Fruit fly (Drosophila melanogaster) whole organism, adult: ENCODE data around the gene tna.
A peak's percentile ranks its signal among the peaks of the same experiment; 100 is the strongest.

Source experiments
- CG14711 ChIP-seq: fragments of 200-800 bp; sonication (Bioruptor generic); optimal IDR thresholded peaks from 2 replicates; lab custom pipeline; 2018; ENCODE audit warnings: missing biosample characterization, mild to moderate bottlenecking, missing genetic modification characterization, moderate library complexity
- CG5204 ChIP-seq: fragments of 200-800 bp; sonication (Bioruptor generic); optimal IDR thresholded peaks from 2 replicates; lab custom pipeline; 2016; ENCODE audit warnings: missing biosample characterization, missing genetic modification characterization
- Clk ChIP-seq: fragments of 200-800 bp; sonication (Bioruptor generic); optimal IDR thresholded peaks from 2 replicates; lab custom pipeline; 2017; ENCODE audit warnings: missing biosample characterization, missing genetic modification characterization
- Mnt ChIP-seq: fragments of 200-800 bp; sonication (Bioruptor generic); optimal IDR thresholded peaks from 2 replicates; lab custom pipeline; 2016; ENCODE audit warnings: missing biosample characterization, mild to moderate bottlenecking, missing genetic modification characterization
- bab1 ChIP-seq: fragments of 200-800 bp; sonication (Bioruptor generic); optimal IDR thresholded peaks from 3 replicates; lab custom pipeline; 2019; ENCODE audit warnings: missing biosample characterization, mild to moderate bottlenecking, missing genetic modification characterization, moderate library complexity
- pad ChIP-seq: fragments of 200-800 bp; sonication (Bioruptor generic); optimal IDR thresholded peaks from 3 replicates; lab custom pipeline; 2017; ENCODE audit warnings: missing biosample characterization, missing genetic modification characterization, mild to moderate bottlenecking, moderate library complexity, missing genetic modification reagents
- tj ChIP-seq: fragments of 200-800 bp; sonication (Bioruptor generic); optimal IDR thresholded peaks from 3 replicates; lab custom pipeline; 2017; ENCODE audit warnings: missing biosample characterization, mild to moderate bottlenecking, missing genetic modification characterization, moderate library complexity

DNA sequence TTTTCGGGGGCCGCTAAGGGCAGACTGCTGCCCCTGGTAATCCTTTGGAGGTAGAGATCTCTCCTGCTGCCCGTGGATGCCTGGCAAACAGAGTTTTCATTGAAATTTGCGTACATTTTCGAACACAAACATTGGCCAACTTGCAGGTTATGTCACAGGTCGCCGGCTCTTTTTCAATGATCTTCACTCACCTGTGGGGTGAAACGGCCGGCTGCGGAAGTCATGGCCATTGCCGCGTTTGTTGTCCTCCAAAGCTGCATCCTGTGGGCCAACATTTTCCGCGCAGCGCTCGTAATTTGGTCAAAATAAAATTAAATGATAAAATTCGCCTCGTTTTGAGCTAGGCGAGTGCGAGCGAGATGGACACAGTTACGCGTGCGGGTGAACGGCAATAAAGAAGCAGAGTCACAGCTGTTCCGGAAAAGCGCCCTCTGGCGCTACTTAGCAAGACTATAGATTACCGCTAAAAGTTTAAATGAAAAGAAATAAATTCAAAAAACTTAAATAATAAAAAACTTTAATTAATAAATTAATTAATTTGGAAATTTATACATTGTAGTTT, 50.5 kb downstream of the tna start:
- TF ChIP-seq tj (GFP tag; lab: Kevin White, UChicago) (no peak), CG14711 (tag; lab: Kevin White, UChicago) (no peak), bab1 (GFP tag; lab: Kevin White, UChicago) (peak; percentile 21), pad (GFP tag; lab: Kevin White, UChicago) (no peak), Clk (GFP tag; lab: Kevin White, UChicago) (no peak), CG5204 (GFP tag; lab: Kevin White, UChicago) (no peak), Mnt (no peak)
